Worm (Caenorhabditis elegans): ENCODE measurements around the gene C50B8.5.

ce11 chrV:13587902-13588301, 7.1 kb downstream of the C50B8.5 start, which contains the start of gene F53F4.17:
- TF ChIP-seq F13C5.2 (tag; optimal IDR thresholded peaks at IDR 0.05) (no peak), ama-1 (optimal IDR thresholded peaks at IDR 0.05) (no peak), hmg-4 (GFP tag; optimal IDR thresholded peaks at IDR 0.05) (no peak), tra-4 (tag; optimal IDR thresholded peaks at IDR 0.05) (no peak), flt-1 (GFP tag; IDR thresholded peaks at IDR 0.05) (no peak), tbx-11 (GFP tag; IDR thresholded peaks at IDR 0.05) (no peak), tbx-37 (GFP tag; conservative IDR thresholded peaks at IDR 0.05) (no peak), sea-1 (GFP tag; conservative IDR thresholded peaks at IDR 0.05) (no peak)
